Worm (Caenorhabditis elegans): Measurements from ENCODE around the gene twk-13.

DNA sequence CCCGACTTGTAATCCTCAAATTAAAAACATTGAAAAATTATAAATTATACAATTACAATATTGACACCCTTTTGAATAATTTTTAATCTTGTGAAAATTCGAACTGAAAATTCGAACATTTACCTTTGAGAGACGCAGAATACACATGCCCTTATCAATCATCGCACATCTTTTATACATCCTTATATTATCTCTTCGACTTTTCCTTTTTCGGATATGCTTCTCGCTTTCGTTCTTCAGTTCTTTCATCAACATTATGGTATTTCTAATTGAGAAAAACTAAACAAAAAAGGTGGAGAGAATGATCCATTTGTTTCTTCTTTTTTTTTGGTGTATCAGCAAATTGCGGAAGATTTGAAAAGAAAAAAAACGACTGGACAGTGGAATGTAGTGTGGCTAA lies 11.6 kb upstream of the twk-13 start:
- TF ChIP-seq tbx-37 (GFP tag; conservative IDR thresholded peaks at IDR 0.05) (no peak), ama-1 (optimal IDR thresholded peaks at IDR 0.05) (no peak), flt-1 (GFP tag; IDR thresholded peaks at IDR 0.05) (no peak), ets-7 (tag; optimal IDR thresholded peaks at IDR 0.05) (no peak), hmg-4 (GFP tag; optimal IDR thresholded peaks at IDR 0.05) (no peak), scrt-1 (GFP tag; IDR thresholded peaks at IDR 0.05) (no peak), pes-1 (GFP tag; IDR thresholded peaks at IDR 0.05) (no peak), B0310.2 (tag; optimal IDR thresholded peaks at IDR 0.05) (no peak), hnd-1 (tag; optimal IDR thresholded peaks at IDR 0.05) (no peak)

All from whole organism, early embryonic.